Worm (Caenorhabditis elegans) whole organism, late embryonic: ENCODE measurements around the gene sdhb-1.

Experiments used
- ama-1 ChIP-seq: fragments of 150-350 bp; optimal IDR thresholded peaks from 2 replicates; lab custom pipeline; 2014
- ceh-45 ChIP-seq: fragments of 200-800 bp; sonication (Bioruptor generic); IDR thresholded peaks from 2 replicates; pipeline ENCODE4 v1.3.6; 2022; ENCODE audit warnings: missing genetic modification reagents, missing genetic modification characterization, missing compliant biosample characterization
- elt-2 ChIP-seq: sonication (generic microtip); optimal IDR thresholded peaks from 2 replicates; lab custom pipeline; 2016; ENCODE audit warnings: missing genetic modification reagents, missing genetic modification characterization, missing compliant biosample characterization
- ets-4 ChIP-seq: sonication (generic microtip); optimal IDR thresholded peaks from 2 replicates; lab custom pipeline; 2016; ENCODE audit warnings: missing genetic modification characterization, missing compliant biosample characterization
- lim-6 ChIP-seq: sonication (generic microtip); optimal IDR thresholded peaks from 2 replicates; lab custom pipeline; 2016; ENCODE audit warnings: missing genetic modification characterization, missing compliant biosample characterization
- nhr-11 ChIP-seq: fragments of 150-350 bp; optimal IDR thresholded peaks from 2 replicates; lab custom pipeline; 2014; ENCODE audit warnings: missing biosample characterization, missing genetic modification characterization
- nhr-232 ChIP-seq: sonication (generic microtip); optimal IDR thresholded peaks from 2 replicates; lab custom pipeline; 2016; ENCODE audit warnings: missing genetic modification characterization, missing compliant biosample characterization
- pat-9 ChIP-seq: fragments of 200-800 bp; sonication (Bioruptor generic); optimal IDR thresholded peaks from 2 replicates; lab custom pipeline; 2018; ENCODE audit warnings: mild to moderate bottlenecking, missing genetic modification characterization, moderate library complexity, missing compliant biosample characterization
- pha-4 ChIP-seq: fragments of 150-350 bp; optimal IDR thresholded peaks from 2 replicates; lab custom pipeline; 2018; ENCODE audit warnings: missing biosample characterization, missing genetic modification reagents, missing genetic modification characterization
- pqm-1 ChIP-seq: sonication (generic microtip); optimal IDR thresholded peaks from 2 replicates; lab custom pipeline; 2016; ENCODE audit warnings: missing genetic modification characterization, missing compliant biosample characterization
- ttx-3 ChIP-seq: sonication (generic microtip); optimal IDR thresholded peaks from 2 replicates; lab custom pipeline; 2016; ENCODE audit warnings: missing genetic modification reagents, missing genetic modification characterization, missing compliant biosample characterization

- TF ChIP-seq ets-4 (tag; lab: Kevin White, UChicago) (no peak), ttx-3 (tag; lab: Kevin White, UChicago) (no peak), lim-6 (tag; lab: Kevin White, UChicago) (no peak), nhr-11 (tag; lab: Kevin White, UChicago) (no peak), pat-9 (no peak), pqm-1 (tag; lab: Kevin White, UChicago) (no peak), pha-4 (no peak), ceh-45 (GFP tag; lab: Robert Waterston, UW) (no peak), nhr-232 (tag; lab: Kevin White, UChicago) (no peak), elt-2 (no peak), ama-1 (lab: Kevin White, UChicago) (no peak)
Observed at ce11 chrII:9304849-9305248, 47.7 kb downstream of the sdhb-1 start.
